Fruit fly (Drosophila melanogaster) whole organism, embryonic: ENCODE results near the gene Cand1.

Experiments used
- Adf1 ChIP-seq: fragments of 200-800 bp; sonication (Bioruptor generic); IDR thresholded peaks from 2 replicates; pipeline ENCODE4 v1.3.6; 2022; ENCODE audit warnings: missing biosample characterization, missing genetic modification characterization
- Atf6 ChIP-seq: fragments of 200-800 bp; sonication (Bioruptor generic); IDR thresholded peaks from 2 replicates; pipeline ENCODE4 v1.3.6; 2022; ENCODE audit warnings: missing biosample characterization, missing genetic modification characterization
- Bgb ChIP-seq: fragments of 200-800 bp; sonication (Bioruptor generic); IDR thresholded peaks from 2 replicates; pipeline ENCODE4 v1.3.6; 2022; ENCODE audit warnings: missing biosample characterization, missing genetic modification characterization; ENCODE audit not compliant: partially characterized antibody
- CG11247 ChIP-seq: fragments of 200-800 bp; sonication (Bioruptor generic); IDR thresholded peaks from 2 replicates; pipeline ENCODE4 v1.3.6; 2022; ENCODE audit warnings: missing biosample characterization, missing genetic modification characterization
- CG12155 ChIP-seq: fragments of 200-800 bp; sonication (Bioruptor generic); optimal IDR thresholded peaks from 3 replicates; lab custom pipeline; 2016; ENCODE audit warnings: missing biosample characterization, missing genetic modification characterization
- CG12744 ChIP-seq: fragments of 200-800 bp; sonication (Bioruptor generic); optimal IDR thresholded peaks from 2 replicates; lab custom pipeline; 2016; ENCODE audit warnings: missing biosample characterization, missing genetic modification characterization
- CG13424 ChIP-seq: fragments of 200-800 bp; sonication (Bioruptor generic); optimal IDR thresholded peaks from 2 replicates; lab custom pipeline; 2019; ENCODE audit warnings: missing biosample characterization, mild to moderate bottlenecking, missing genetic modification characterization, moderate library complexity
- CG13624 ChIP-seq: fragments of 200-800 bp; sonication (Bioruptor generic); optimal IDR thresholded peaks from 2 replicates; lab custom pipeline; 2016; ENCODE audit warnings: missing biosample characterization, missing genetic modification characterization
- CG14710 ChIP-seq: fragments of 200-800 bp; sonication (Bioruptor generic); optimal IDR thresholded peaks from 3 replicates; lab custom pipeline; 2019; ENCODE audit warnings: missing biosample characterization, mild to moderate bottlenecking, missing genetic modification characterization, moderate library complexity
- CG15269 ChIP-seq: fragments of 200-800 bp; sonication (Bioruptor generic); optimal IDR thresholded peaks from 2 replicates; lab custom pipeline; 2018; ENCODE audit warnings: missing biosample characterization, mild to moderate bottlenecking, missing genetic modification characterization, moderate library complexity
- CG1603 ChIP-seq: fragments of 200-800 bp; sonication (Bioruptor generic); optimal IDR thresholded peaks from 2 replicates; lab custom pipeline; 2019; ENCODE audit warnings: missing biosample characterization, mild to moderate bottlenecking, missing genetic modification characterization, moderate library complexity
- CG17802 ChIP-seq: fragments of 200-800 bp; sonication (Bioruptor generic); optimal IDR thresholded peaks from 2 replicates; lab custom pipeline; 2018; ENCODE audit warnings: missing biosample characterization, mild to moderate bottlenecking, missing genetic modification characterization, moderate library complexity
- CG1792 ChIP-seq: fragments of 200-800 bp; sonication (Bioruptor generic); optimal IDR thresholded peaks from 2 replicates; lab custom pipeline; 2016; ENCODE audit warnings: missing biosample characterization, missing genetic modification characterization
- CG2116 ChIP-seq: fragments of 200-800 bp; sonication (Bioruptor generic); optimal IDR thresholded peaks from 3 replicates; lab custom pipeline; 2018; ENCODE audit warnings: missing biosample characterization, mild to moderate bottlenecking, missing genetic modification characterization
- CG31388 ChIP-seq: fragments of 200-800 bp; sonication (Bioruptor generic); optimal IDR thresholded peaks from 2 replicates; lab custom pipeline; 2016; ENCODE audit warnings: missing biosample characterization, missing genetic modification characterization
- CG43689 ChIP-seq: fragments of 200-800 bp; sonication (Bioruptor generic); IDR thresholded peaks from 2 replicates; pipeline ENCODE4 v1.3.6; 2022; ENCODE audit warnings: missing biosample characterization, missing genetic modification characterization
- CG6689 ChIP-seq: fragments of 200-800 bp; sonication (Bioruptor generic); IDR thresholded peaks from 2 replicates; pipeline ENCODE4 v1.3.6; 2022; ENCODE audit warnings: missing biosample characterization, missing genetic modification characterization
- CG6813 ChIP-seq: fragments of 200-800 bp; sonication (Bioruptor generic); optimal IDR thresholded peaks from 2 replicates; lab custom pipeline; 2017; ENCODE audit warnings: missing biosample characterization, missing genetic modification characterization, mild to moderate bottlenecking, moderate library complexity, missing genetic modification reagents
- CG9797 ChIP-seq: fragments of 200-800 bp; sonication (Bioruptor generic); optimal IDR thresholded peaks from 3 replicates; lab custom pipeline; 2018; ENCODE audit warnings: missing biosample characterization, mild to moderate bottlenecking, missing genetic modification characterization
- Ets97D ChIP-seq: fragments of 200-800 bp; sonication (Bioruptor generic); optimal IDR thresholded peaks from 3 replicates; lab custom pipeline; 2016; ENCODE audit warnings: missing biosample characterization, missing genetic modification characterization
- HLH54F ChIP-seq: fragments of 200-800 bp; sonication (Bioruptor generic); optimal IDR thresholded peaks from 3 replicates; lab custom pipeline; 2016; ENCODE audit warnings: missing biosample characterization, missing genetic modification characterization
- Hr39 ChIP-seq: fragments of >200 bp; optimal IDR thresholded peaks from 2 replicates; lab custom pipeline; 2017
- Jarid2 ChIP-seq: fragments of 200-800 bp; sonication (Bioruptor generic); optimal IDR thresholded peaks from 3 replicates; lab custom pipeline; 2017; ENCODE audit warnings: mild to moderate bottlenecking, missing biosample characterization, missing genetic modification reagents, missing genetic modification characterization
- NfI ChIP-seq: fragments of 200-800 bp; sonication (Bioruptor generic); optimal IDR thresholded peaks from 3 replicates; lab custom pipeline; 2018; ENCODE audit warnings: missing biosample characterization, mild to moderate bottlenecking, missing genetic modification characterization, moderate library complexity
- Opbp ChIP-seq: fragments of 200-800 bp; sonication (Bioruptor generic); IDR thresholded peaks from 3 replicates; pipeline ENCODE4 v1.3.6; 2022; ENCODE audit warnings: missing biosample characterization, missing genetic modification characterization; ENCODE audit not compliant: partially characterized antibody
- Scr ChIP-seq: fragments of 200-800 bp; sonication (Bioruptor generic); IDR thresholded peaks from 2 replicates; pipeline ENCODE4 v1.3.6; 2022; ENCODE audit warnings: missing biosample characterization, missing genetic modification characterization; ENCODE audit not compliant: partially characterized antibody
- Stat92E ChIP-seq, 3 experiments: fragments of >200 bp in 2 of 3; fragments of 200-800 bp in 1 of 3; sonication (Bioruptor generic) in 1 of 3; optimal IDR thresholded peaks; 2 replicates each; lab custom pipeline; 2017 to 2019; ENCODE audit warnings: missing biosample characterization in 3 of 3, missing genetic modification characterization in 3 of 3, mild to moderate bottlenecking in 1 of 3, moderate library complexity in 1 of 3
- br ChIP-seq: fragments of >200 bp; optimal IDR thresholded peaks from 2 replicates; lab custom pipeline; 2017
- btn ChIP-seq: fragments of 200-800 bp; sonication (Bioruptor generic); optimal IDR thresholded peaks from 2 replicates; lab custom pipeline; 2016; ENCODE audit warnings: missing biosample characterization, missing genetic modification characterization
- caup ChIP-seq: fragments of 200-800 bp; sonication (Bioruptor generic); optimal IDR thresholded peaks from 3 replicates; lab custom pipeline; 2017; ENCODE audit warnings: missing biosample characterization, mild to moderate bottlenecking, missing genetic modification characterization, moderate library complexity; ENCODE audit not compliant: severe bottlenecking
- chinmo ChIP-seq: fragments of 200-800 bp; sonication (Bioruptor generic); IDR thresholded peaks from 4 replicates; pipeline ENCODE4 v1.3.6; 2022; ENCODE audit warnings: missing biosample characterization, missing genetic modification characterization; ENCODE audit not compliant: partially characterized antibody
- croc ChIP-seq: fragments of 200-800 bp; sonication (Bioruptor generic); conservative IDR thresholded peaks from 3 replicates; pipeline ENCODE4 v1.3.6; 2022; ENCODE audit warnings: missing biosample characterization, missing genetic modification characterization
- crp ChIP-seq, 2 experiments: fragments of 200-800 bp; sonication (Bioruptor generic); optimal IDR thresholded peaks; 2 replicates in 1 of 2; 3 replicates in 1 of 2; lab custom pipeline; 2017; ENCODE audit warnings: missing biosample characterization in 2 of 2, missing genetic modification characterization in 2 of 2, mild to moderate bottlenecking in 1 of 2, moderate library complexity in 1 of 2
- dati ChIP-seq: fragments of 200-800 bp; sonication (Bioruptor generic); IDR thresholded peaks from 2 replicates; pipeline ENCODE4 v1.3.6; 2022; ENCODE audit warnings: missing biosample characterization, missing genetic modification characterization
- ems ChIP-seq: fragments of 200-800 bp; sonication (Bioruptor generic); optimal IDR thresholded peaks from 3 replicates; lab custom pipeline; 2016; ENCODE audit warnings: missing biosample characterization, missing genetic modification characterization
- esg ChIP-seq: fragments of 200-800 bp; sonication (Bioruptor generic); conservative IDR thresholded peaks from 2 replicates; pipeline ENCODE4 v1.3.6; 2022; ENCODE audit warnings: missing biosample characterization, missing genetic modification characterization
- hth ChIP-seq: fragments of >200 bp; optimal IDR thresholded peaks from 2 replicates; lab custom pipeline; 2017; ENCODE audit warnings: inconsistent platforms
- luna ChIP-seq: fragments of 200-800 bp; sonication (Bioruptor generic); optimal IDR thresholded peaks from 2 replicates; lab custom pipeline; 2016; ENCODE audit warnings: missing biosample characterization, missing genetic modification characterization
- mirr ChIP-seq: fragments of 200-800 bp; sonication (Bioruptor generic); optimal IDR thresholded peaks from 3 replicates; lab custom pipeline; 2018; ENCODE audit warnings: missing biosample characterization, mild to moderate bottlenecking, missing genetic modification characterization
- mld ChIP-seq: fragments of 200-800 bp; sonication (Bioruptor generic); IDR thresholded peaks from 3 replicates; pipeline ENCODE4 v1.3.6; 2022; ENCODE audit warnings: missing biosample characterization, missing genetic modification characterization; ENCODE audit not compliant: partially characterized antibody
- nau ChIP-seq: fragments of 200-800 bp; sonication (Bioruptor generic); optimal IDR thresholded peaks from 3 replicates; lab custom pipeline; 2017; ENCODE audit warnings: missing biosample characterization, mild to moderate bottlenecking, missing genetic modification characterization, missing genetic modification reagents
- phol ChIP-seq: fragments of 200-800 bp; sonication (Bioruptor generic); optimal IDR thresholded peaks from 3 replicates; lab custom pipeline; 2018; ENCODE audit warnings: missing biosample characterization, mild to moderate bottlenecking, missing genetic modification characterization, moderate library complexity
- slbo ChIP-seq: fragments of 200-800 bp; sonication (Bioruptor generic); IDR thresholded peaks from 2 replicates; pipeline ENCODE4 v1.3.6; 2022; ENCODE audit warnings: missing biosample characterization, missing genetic modification characterization
- ssp ChIP-seq: fragments of 200-800 bp; sonication (Bioruptor generic); IDR thresholded peaks from 2 replicates; pipeline ENCODE4 v1.3.6; 2022; ENCODE audit warnings: missing biosample characterization, missing genetic modification characterization
- tna ChIP-seq: fragments of 200-800 bp; sonication (Bioruptor generic); IDR thresholded peaks from 2 replicates; pipeline ENCODE4 v1.3.6; 2022; ENCODE audit warnings: missing biosample characterization, missing genetic modification characterization; ENCODE audit not compliant: partially characterized antibody
- trem ChIP-seq: fragments of 200-800 bp; optimal IDR thresholded peaks from 3 replicates; lab custom pipeline; 2019; ENCODE audit warnings: missing biosample characterization, mild to moderate bottlenecking, missing genetic modification characterization, moderate library complexity
- unc-4 ChIP-seq: fragments of 200-800 bp; sonication (Bioruptor generic); IDR thresholded peaks from 2 replicates; pipeline ENCODE4 v1.3.6; 2022; ENCODE audit warnings: missing biosample characterization, missing genetic modification characterization; ENCODE audit not compliant: partially characterized antibody
- vfl ChIP-seq: fragments of 200-800 bp; sonication (Bioruptor generic); optimal IDR thresholded peaks from 2 replicates; lab custom pipeline; 2016; ENCODE audit warnings: missing biosample characterization, missing genetic modification characterization
- z ChIP-seq: fragments of 200-800 bp; sonication (Bioruptor generic); IDR thresholded peaks from 3 replicates; pipeline ENCODE4 v1.3.6; 2022; ENCODE audit warnings: missing biosample characterization, missing genetic modification characterization

Gene Cand1

dm6 chr2L:10339212-10339721, 23.2 kb downstream of the Cand1 start, which contains the start of gene SamDC (continued):
- peak; percentile 77 for TF ChIP-seq unc-4 (GFP tag; lab: Robert Waterston, UW)
- TF ChIP-seq Opbp (GFP tag; lab: Robert Waterston, UW) = peak; percentile 83
- TF ChIP-seq Bgb (GFP tag; lab: Robert Waterston, UW) = peak; percentile 93
- peak; percentile 44 for TF ChIP-seq CG9797
- TF ChIP-seq CG6813 = peak; percentile 46
- TF ChIP-seq slbo (GFP tag; lab: Robert Waterston, UW) = peak; percentile 57
- peak; percentile 91 for TF ChIP-seq CG17802 (tag; lab: Kevin White, UChicago)
- peak; percentile 7 for TF ChIP-seq CG13624 (GFP tag; lab: Kevin White, UChicago)
- no peak for TF ChIP-seq luna (GFP tag; lab: Kevin White, UChicago)
- TF ChIP-seq crp (GFP tag; optimal IDR thresholded peaks at IDR 0.05; lab: Kevin White, UChicago) = peak in 1 of 2 experiments; percentile 60
- TF ChIP-seq Scr (GFP tag; lab: Robert Waterston, UW) = peak; percentile 85
- TF ChIP-seq CG2116 (GFP tag; lab: Kevin White, UChicago) = peak; percentile 60
- peak; percentile 77 for TF ChIP-seq tna (GFP tag; lab: Robert Waterston, UW)
- peak; percentile 72 for TF ChIP-seq CG15269 (tag; lab: Kevin White, UChicago)
- TF ChIP-seq caup (GFP tag; lab: Kevin White, UChicago) = peak; percentile 45
- TF ChIP-seq Hr39 (lab: Kevin White, UChicago) = no peak
- TF ChIP-seq CG13424 = peak; percentile 59
- TF ChIP-seq trem (tag; lab: Kevin White, UChicago) = peak; percentile 45
- no peak for TF ChIP-seq CG11247 (GFP tag; lab: Robert Waterston, UW)

DNA sequence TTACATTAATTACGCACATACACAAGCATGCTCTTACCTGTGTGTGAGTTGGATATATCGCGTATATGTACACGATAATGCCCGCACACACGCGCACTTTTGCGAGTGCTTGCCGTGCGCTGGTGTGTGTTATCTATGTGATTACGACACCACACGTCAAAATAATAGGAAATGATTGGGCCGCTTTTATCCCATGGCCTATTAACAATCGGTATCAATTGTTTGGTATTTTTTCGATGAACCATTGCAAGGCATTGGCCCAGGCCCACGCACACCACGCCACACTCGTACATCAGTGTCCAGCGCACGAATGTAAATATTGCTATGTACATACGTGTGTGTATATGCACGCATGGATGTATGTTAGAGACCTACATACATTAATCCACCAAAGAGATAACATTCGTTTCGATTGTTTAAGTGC, 27.6 kb downstream of the Cand1 start:
- TF ChIP-seq mirr (peak; percentile 99), Stat92E (GFP tag; optimal IDR thresholded peaks at IDR 0.05; lab: Kevin White, UChicago) (peak in 1 of 3 experiments; percentile 33), CG14710 (peak; percentile 56), CG12155 (GFP tag; lab: Kevin White, UChicago) (peak; percentile 7), Scr (GFP tag; lab: Robert Waterston, UW) (peak; percentile 69), vfl (peak; percentile 17), mld (GFP tag; lab: Robert Waterston, UW) (no peak), Atf6 (GFP tag; lab: Robert Waterston, UW) (0 out of 2 replicates have a peak, but pooled peaks have one; percentile 62), hth (lab: Kevin White, UChicago) (no peak), Adf1 (GFP tag; lab: Robert Waterston, UW) (peak; percentile 16; the same call in 1 of the 2 replicates), CG31388 (GFP tag; lab: Kevin White, UChicago) (no peak), br (lab: Kevin White, UChicago) (no peak), NfI (GFP tag; lab: Kevin White, UChicago) (peak; percentile 59), CG1603 (tag; lab: Kevin White, UChicago) (peak; percentile 81), phol (no peak), chinmo (GFP tag; lab: Robert Waterston, UW) (peak; percentile 98), Jarid2 (GFP tag; lab: Kevin White, UChicago) (no peak), nau (peak; percentile 85), CG1792 (GFP tag; lab: Kevin White, UChicago) (peak; percentile 24), ems (peak; percentile 52), CG6689 (peak; percentile 32; the same call in 1 of the 2 replicates), dati (GFP tag; lab: Robert Waterston, UW) (no peak), btn (peak; percentile 5), HLH54F (GFP tag; lab: Kevin White, UChicago) (peak; percentile 25), croc (GFP tag; lab: Robert Waterston, UW) (no peak), CG43689 (GFP tag; lab: Robert Waterston, UW) (no peak), Ets97D (no peak), CG12744 (GFP tag; lab: Kevin White, UChicago) (no peak), ssp (no peak), esg (no peak), z (no peak)
